Fruit fly (Drosophila melanogaster): ENCODE data around the gene nebu.

Gene nebu

DNA sequence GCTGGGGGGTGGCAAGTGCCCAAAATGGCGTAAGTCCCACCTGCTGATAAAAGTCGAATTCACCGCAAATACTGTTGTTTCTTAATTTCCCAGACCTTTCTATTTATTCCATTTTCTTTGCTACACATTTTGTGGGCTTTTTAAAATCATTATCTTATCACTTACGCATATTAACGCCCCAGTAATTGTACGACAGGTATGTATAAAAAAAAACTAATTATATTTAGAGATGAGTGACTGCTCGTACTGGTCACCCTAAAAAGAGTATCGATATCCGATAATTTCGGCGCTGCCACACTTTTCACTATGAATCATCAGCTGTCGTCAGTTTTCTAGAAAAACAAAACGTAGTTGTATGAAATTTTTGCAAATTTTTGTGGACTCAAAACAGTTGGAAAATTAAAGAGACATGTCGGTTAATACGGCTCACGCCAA, 7.0 kb upstream of the nebu start, which contains the start of the genes CG10948 and Wbp2 (continued):
- TF ChIP-seq psq (GFP tag; optimal IDR thresholded peaks at IDR 0.05) (peak; percentile 54), Meics (GFP tag; optimal IDR thresholded peaks at IDR 0.05) (no peak), CoRest (tag; optimal IDR thresholded peaks at IDR 0.05) (no peak), nau (GFP tag; optimal IDR thresholded peaks at IDR 0.05) (peak; percentile 37), CG2120 (GFP tag; optimal IDR thresholded peaks at IDR 0.05) (peak; percentile 19), YL-1 (GFP tag; optimal IDR thresholded peaks at IDR 0.05) (peak; percentile 99), Fer1 (GFP tag; optimal IDR thresholded peaks at IDR 0.05) (peak; percentile 7), CG2116 (GFP tag; optimal IDR thresholded peaks at IDR 0.05) (peak; percentile 77), Sin3A (optimal IDR thresholded peaks at IDR 0.05) (peak; percentile 2), scrt (GFP tag; optimal IDR thresholded peaks at IDR 0.05) (peak; percentile 19), BEAF-32 (GFP tag; optimal IDR thresholded peaks at IDR 0.05) (peak; percentile 72), odd (GFP tag; optimal IDR thresholded peaks at IDR 0.05) (peak; percentile 15), vvl (GFP tag; IDR thresholded peaks at IDR 0.05) (no peak), CG2889 (GFP tag; IDR thresholded peaks at IDR 0.05) (no peak), Dll (GFP tag; IDR thresholded peaks at IDR 0.05; ENCODE audit: partially characterized antibody) (peak; percentile 65; the same call in 1 of the 4 replicates), amos (GFP tag; IDR thresholded peaks at IDR 0.05; ENCODE audit: partially characterized antibody) (peak; percentile 60; the same call in 1 of the 2 replicates), CG2678 (tag; optimal IDR thresholded peaks at IDR 0.05) (no peak), otp (GFP tag; IDR thresholded peaks at IDR 0.05) (no peak), Rx (GFP tag; IDR thresholded peaks at IDR 0.05) (no peak), NK7.1 (GFP tag; optimal IDR thresholded peaks at IDR 0.05) (no peak), inv (GFP tag; IDR thresholded peaks at IDR 0.05; ENCODE audit: partially characterized antibody) (peak; percentile 50; the same call in 1 of the 2 replicates), Xbp1 (GFP tag; optimal IDR thresholded peaks at IDR 0.05) (peak; percentile 30), fd64A (GFP tag; optimal IDR thresholded peaks at IDR 0.05) (no peak), insv (GFP tag; optimal IDR thresholded peaks at IDR 0.05) (no peak), Fer3 (tag; optimal IDR thresholded peaks at IDR 0.05) (no peak), tna (GFP tag; IDR thresholded peaks at IDR 0.05; ENCODE audit: partially characterized antibody) (peak; percentile 30; the same call in 1 of the 2 replicates), CG30020 (tag; optimal IDR thresholded peaks at IDR 0.05) (peak; percentile 35), crp (GFP tag; optimal IDR thresholded peaks at IDR 0.05) (peak; percentile 34 to 90), CHES-1-like (GFP tag; optimal IDR thresholded peaks at IDR 0.05) (peak; percentile 31), gt (GFP tag; IDR thresholded peaks at IDR 0.05) (no peak), CG8290 (GFP tag; optimal IDR thresholded peaks at IDR 0.05) (no peak), CG8290 (tag; optimal IDR thresholded peaks at IDR 0.05) (no peak), CG3281 (GFP tag; optimal IDR thresholded peaks at IDR 0.05) (peak; percentile 72), sd (tag; optimal IDR thresholded peaks at IDR 0.05) (no peak), NFAT (GFP tag; IDR thresholded peaks at IDR 0.05) (no peak), CG11560 (tag; IDR thresholded peaks at IDR 0.05) (no peak), HmgZ (tag; optimal IDR thresholded peaks at IDR 0.05) (peak; percentile 9), CG6683 (GFP tag; optimal IDR thresholded peaks at IDR 0.05) (no peak), CG7963 (GFP tag; IDR thresholded peaks at IDR 0.05; ENCODE audit: partially characterized antibody) (0 out of 3 replicates have a peak, but pooled peaks have one; percentile 32), TFAM (GFP tag; optimal IDR thresholded peaks at IDR 0.05) (no peak), Sry-β (GFP tag; optimal IDR thresholded peaks at IDR 0.05) (peak; percentile 34), Hr3 (GFP tag; optimal IDR thresholded peaks at IDR 0.05) (no peak), chif (GFP tag; optimal IDR thresholded peaks at IDR 0.05) (no peak), CG17829 (tag; optimal IDR thresholded peaks at IDR 0.05) (peak; percentile 41), CG42726 (GFP tag; IDR thresholded peaks at IDR 0.05; ENCODE audit: partially characterized antibody) (no peak; the same call in 1 of the 2 replicates), dimm (GFP tag; IDR thresholded peaks at IDR 0.05) (no peak), schlank (tag; optimal IDR thresholded peaks at IDR 0.05) (no peak), Ets97D (GFP tag; optimal IDR thresholded peaks at IDR 0.05) (peak; percentile 77), CG18011 (GFP tag; optimal IDR thresholded peaks at IDR 0.05) (peak; percentile 1), cato (GFP tag; optimal IDR thresholded peaks at IDR 0.05; ENCODE audit: borderline replicate concordance) (no peak)
